Fruit fly (Drosophila melanogaster) whole organism, pupa: ENCODE measurements around the gene sqh.

Experiments used
- CG10348 ChIP-seq: fragments of 200-800 bp; sonication (Bioruptor generic); IDR thresholded peaks from 2 replicates; pipeline ENCODE4 v1.3.6; 2022; ENCODE audit warnings: missing biosample characterization, missing genetic modification characterization
- CG12605 ChIP-seq: fragments of 200-800 bp; sonication (Bioruptor generic); IDR thresholded peaks from 2 replicates; pipeline ENCODE4 v1.3.6; 2022; ENCODE audit warnings: missing biosample characterization, missing genetic modification characterization
- CG14655 ChIP-seq: fragments of 200-800 bp; sonication (Bioruptor generic); optimal IDR thresholded peaks from 3 replicates; lab custom pipeline; 2017; ENCODE audit warnings: mild to moderate bottlenecking, missing biosample characterization, missing genetic modification reagents, missing genetic modification characterization
- CG32121 ChIP-seq: fragments of 200-800 bp; sonication (Bioruptor generic); IDR thresholded peaks from 2 replicates; pipeline ENCODE4 v1.3.6; 2022; ENCODE audit warnings: missing biosample characterization, missing genetic modification characterization
- CG4496 ChIP-seq: fragments of 200-800 bp; sonication (Bioruptor generic); IDR thresholded peaks from 3 replicates; pipeline ENCODE4 v1.3.6; 2022; ENCODE audit warnings: missing biosample characterization, missing genetic modification characterization
- CG8159 ChIP-seq: fragments of 200-800 bp; sonication (Bioruptor generic); optimal IDR thresholded peaks from 3 replicates; lab custom pipeline; 2018; ENCODE audit warnings: missing biosample characterization, mild to moderate bottlenecking, missing genetic modification characterization, moderate library complexity
- Pif1A ChIP-seq: fragments of 200-800 bp; sonication (Bioruptor generic); optimal IDR thresholded peaks from 3 replicates; lab custom pipeline; 2016; ENCODE audit warnings: missing biosample characterization, missing genetic modification characterization
- Pif1B ChIP-seq: fragments of 200-800 bp; sonication (Bioruptor generic); optimal IDR thresholded peaks from 3 replicates; lab custom pipeline; 2016; ENCODE audit warnings: missing biosample characterization, missing genetic modification characterization
- Snoo ChIP-seq: fragments of 200-800 bp; sonication (Bioruptor generic); optimal IDR thresholded peaks from 3 replicates; lab custom pipeline; 2017; ENCODE audit warnings: missing biosample characterization, mild to moderate bottlenecking, missing genetic modification characterization, inconsistent platforms
- fd96Ca ChIP-seq: fragments of 200-800 bp; sonication (Bioruptor generic); IDR thresholded peaks from 3 replicates; pipeline ENCODE4 v1.3.6; 2022; ENCODE audit warnings: missing biosample characterization, missing genetic modification characterization
- rn ChIP-seq: fragments of 200-800 bp; sonication (Bioruptor generic); IDR thresholded peaks from 2 replicates; pipeline ENCODE4 v1.3.6; 2022; ENCODE audit warnings: missing biosample characterization, missing genetic modification characterization

DNA sequence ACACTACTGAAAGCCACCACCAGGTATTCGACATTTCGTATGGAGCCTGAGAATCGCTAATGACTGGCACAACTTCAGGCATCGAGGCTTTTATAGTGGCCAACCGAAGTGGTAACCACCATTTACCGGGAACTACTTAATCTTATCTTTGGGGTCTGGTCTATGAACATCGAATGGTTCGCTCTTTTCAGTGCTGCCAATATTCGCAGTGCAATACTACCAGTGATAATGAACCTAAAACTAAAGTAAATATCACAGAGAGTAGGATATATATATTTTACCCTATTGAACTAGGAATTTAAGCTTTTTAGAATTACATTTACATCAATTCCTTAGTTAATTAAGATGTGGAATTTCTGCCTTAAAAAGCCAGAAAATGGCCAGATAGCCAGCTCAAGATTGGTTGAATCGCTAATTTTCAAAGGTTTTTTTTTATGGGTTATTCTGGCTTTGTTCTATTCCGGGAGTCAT is 22.4 kb downstream of the sqh start, which contains the start of gene vanin-like:
- no peak for TF ChIP-seq CG10348
- TF ChIP-seq Pif1A: no peak
- no peak for TF ChIP-seq CG12605 (GFP tag; lab: Robert Waterston, UW)
- TF ChIP-seq CG8159: no peak
- no peak for TF ChIP-seq Pif1B (GFP tag; lab: Kevin White, UChicago)
- no peak for TF ChIP-seq rn (GFP tag; lab: Robert Waterston, UW)
- TF ChIP-seq CG4496 (GFP tag; lab: Robert Waterston, UW): no peak
- no peak for TF ChIP-seq fd96Ca
- no peak for TF ChIP-seq CG32121 (GFP tag; lab: Robert Waterston, UW)
- no peak for TF ChIP-seq CG14655 (GFP tag; lab: Kevin White, UChicago)
- TF ChIP-seq Snoo: no peak
